Fruit fly (Drosophila melanogaster) whole organism, embryonic: Measurements from ENCODE around the gene Cpr23B.

Source experiments
- Atf3 ChIP-seq: fragments of 200-800 bp; sonication (Bioruptor generic); optimal IDR thresholded peaks from 3 replicates; lab custom pipeline; 2016; ENCODE audit warnings: missing biosample characterization, missing genetic modification characterization
- Atf6 ChIP-seq: fragments of 200-800 bp; sonication (Bioruptor generic); IDR thresholded peaks from 2 replicates; pipeline ENCODE4 v1.3.6; 2022; ENCODE audit warnings: missing biosample characterization, missing genetic modification characterization
- C15 ChIP-seq: fragments of 200-800 bp; sonication (Bioruptor generic); IDR thresholded peaks from 3 replicates; pipeline ENCODE4 v1.3.6; 2022; ENCODE audit warnings: missing biosample characterization, missing genetic modification characterization
- CG10321 ChIP-seq: fragments of 200-800 bp; sonication (Bioruptor generic); IDR thresholded peaks from 2 replicates; pipeline ENCODE4 v1.3.6; 2022; ENCODE audit warnings: missing biosample characterization, missing genetic modification characterization
- CG10431 ChIP-seq: fragments of 200-800 bp; sonication (Bioruptor generic); optimal IDR thresholded peaks from 3 replicates; lab custom pipeline; 2018; ENCODE audit warnings: missing biosample characterization, mild to moderate bottlenecking, missing genetic modification characterization
- CG11085 ChIP-seq: fragments of 200-800 bp; sonication (Bioruptor generic); IDR thresholded peaks from 2 replicates; pipeline ENCODE4 v1.3.6; 2022; ENCODE audit warnings: missing biosample characterization, missing genetic modification characterization
- CG11247 ChIP-seq: fragments of 200-800 bp; sonication (Bioruptor generic); IDR thresholded peaks from 2 replicates; pipeline ENCODE4 v1.3.6; 2022; ENCODE audit warnings: missing biosample characterization, missing genetic modification characterization
- CG11456 ChIP-seq: fragments of 200-800 bp; sonication (Bioruptor generic); IDR thresholded peaks from 3 replicates; pipeline ENCODE4 v1.3.6; 2022; ENCODE audit warnings: missing biosample characterization, missing genetic modification characterization
- CG13123 ChIP-seq: fragments of 200-800 bp; sonication (Bioruptor generic); optimal IDR thresholded peaks from 2 replicates; lab custom pipeline; 2016; ENCODE audit warnings: missing biosample characterization, missing genetic modification characterization
- CG13894 ChIP-seq: fragments of 200-800 bp; sonication (Bioruptor generic); optimal IDR thresholded peaks from 3 replicates; lab custom pipeline; 2018; ENCODE audit warnings: missing biosample characterization, mild to moderate bottlenecking, missing genetic modification characterization, moderate library complexity
- CG14014 ChIP-seq: fragments of 200-800 bp; sonication (Bioruptor generic); IDR thresholded peaks from 2 replicates; pipeline ENCODE4 v1.3.6; 2022; ENCODE audit warnings: missing biosample characterization, missing genetic modification characterization
- CG15696 ChIP-seq: fragments of 200-800 bp; sonication (Bioruptor generic); optimal IDR thresholded peaks from 2 replicates; lab custom pipeline; 2019; ENCODE audit warnings: missing biosample characterization, mild to moderate bottlenecking, missing genetic modification characterization, moderate library complexity
- CG17802 ChIP-seq: fragments of 200-800 bp; sonication (Bioruptor generic); optimal IDR thresholded peaks from 2 replicates; lab custom pipeline; 2018; ENCODE audit warnings: missing biosample characterization, mild to moderate bottlenecking, missing genetic modification characterization, moderate library complexity
- CG18619 ChIP-seq: fragments of 200-800 bp; sonication (Bioruptor generic); optimal IDR thresholded peaks from 3 replicates; lab custom pipeline; 2017; ENCODE audit warnings: missing biosample characterization, mild to moderate bottlenecking, missing genetic modification characterization
- CG2199 ChIP-seq: fragments of 200-800 bp; sonication (Bioruptor generic); IDR thresholded peaks from 3 replicates; pipeline ENCODE4 v1.3.6; 2022; ENCODE audit warnings: missing biosample characterization, missing genetic modification characterization
- CG32772 ChIP-seq: fragments of 200-800 bp; sonication (Bioruptor generic); IDR thresholded peaks from 2 replicates; pipeline ENCODE4 v1.3.6; 2022; ENCODE audit warnings: missing biosample characterization, missing genetic modification characterization
- CG34224 ChIP-seq: fragments of 200-800 bp; sonication (Bioruptor generic); IDR thresholded peaks from 3 replicates; pipeline ENCODE4 v1.3.6; 2022; ENCODE audit warnings: missing biosample characterization, missing genetic modification characterization; ENCODE audit not compliant: partially characterized antibody
- CG6854 ChIP-seq: fragments of 200-800 bp; sonication (Bioruptor generic); optimal IDR thresholded peaks from 3 replicates; lab custom pipeline; 2017; ENCODE audit warnings: missing biosample characterization, mild to moderate bottlenecking, missing genetic modification characterization
- CG8944 ChIP-seq: fragments of 200-800 bp; sonication (Bioruptor generic); optimal IDR thresholded peaks from 3 replicates; lab custom pipeline; 2016; ENCODE audit warnings: missing biosample characterization, missing genetic modification characterization
- D ChIP-seq, 2 experiments: fragments of 200-800 bp in 1 of 2; fragments of >200 bp in 1 of 2; sonication (Bioruptor generic) in 1 of 2; optimal IDR thresholded peaks; 2 replicates in 1 of 2; 3 replicates in 1 of 2; lab custom pipeline; 2017; ENCODE audit warnings: mild to moderate bottlenecking in 1 of 2, missing biosample characterization in 1 of 2, missing genetic modification characterization in 1 of 2, missing genetic modification reagents in 1 of 2
- Dip2 ChIP-seq: fragments of 200-800 bp; sonication (Bioruptor generic); IDR thresholded peaks from 2 replicates; pipeline ENCODE4 v1.3.6; 2022; ENCODE audit warnings: missing biosample characterization, missing genetic modification characterization
- Dll ChIP-seq: fragments of 200-800 bp; sonication (Bioruptor generic); IDR thresholded peaks from 4 replicates; pipeline ENCODE4 v1.3.6; 2022; ENCODE audit warnings: missing biosample characterization, missing genetic modification characterization; ENCODE audit not compliant: partially characterized antibody
- Drgx ChIP-seq: fragments of 200-800 bp; sonication (Bioruptor generic); IDR thresholded peaks from 2 replicates; pipeline ENCODE4 v1.3.6; 2022; ENCODE audit warnings: missing biosample characterization, missing genetic modification characterization
- ERR ChIP-seq: fragments of 200-800 bp; sonication (Bioruptor generic); optimal IDR thresholded peaks from 2 replicates; lab custom pipeline; 2016; ENCODE audit warnings: missing biosample characterization, missing genetic modification characterization
- Ets65A ChIP-seq: fragments of 200-800 bp; sonication (Bioruptor generic); peaks from one replicate; lab custom pipeline; 2016; ENCODE audit warnings: missing biosample characterization, missing genetic modification characterization
- HLH54F ChIP-seq: fragments of 200-800 bp; sonication (Bioruptor generic); optimal IDR thresholded peaks from 3 replicates; lab custom pipeline; 2016; ENCODE audit warnings: missing biosample characterization, missing genetic modification characterization
- Hr51 ChIP-seq, 2 experiments: fragments of 200-800 bp; sonication (Bioruptor generic); optimal IDR thresholded peaks; 2 replicates in 1 of 2; 3 replicates in 1 of 2; lab custom pipeline; 2016 to 2018; ENCODE audit warnings: missing biosample characterization in 2 of 2, missing genetic modification characterization in 2 of 2, mild to moderate bottlenecking in 1 of 2, moderate library complexity in 1 of 2
- Kr ChIP-seq: fragments of 200-800 bp; sonication (Bioruptor generic); optimal IDR thresholded peaks from 2 replicates; lab custom pipeline; 2017; ENCODE audit warnings: missing biosample characterization, mild to moderate bottlenecking, missing genetic modification characterization
- Lpt ChIP-seq: fragments of >200 bp; optimal IDR thresholded peaks from 2 replicates; lab custom pipeline; 2018; ENCODE audit warnings: missing biosample characterization, missing genetic modification characterization
- Med ChIP-seq: fragments of 200-800 bp; sonication (Bioruptor generic); peaks from one replicate; lab custom pipeline; 2016; ENCODE audit warnings: missing biosample characterization, missing genetic modification characterization, mild to moderate bottlenecking, inconsistent platforms, moderate library complexity
- NfI ChIP-seq: fragments of 200-800 bp; sonication (Bioruptor generic); optimal IDR thresholded peaks from 3 replicates; lab custom pipeline; 2018; ENCODE audit warnings: missing biosample characterization, mild to moderate bottlenecking, missing genetic modification characterization, moderate library complexity
- Oli ChIP-seq: fragments of 200-800 bp; sonication (Bioruptor generic); optimal IDR thresholded peaks from 2 replicates; lab custom pipeline; 2018; ENCODE audit warnings: missing biosample characterization, mild to moderate bottlenecking, missing genetic modification characterization, moderate library complexity
- Opbp ChIP-seq: fragments of 200-800 bp; sonication (Bioruptor generic); IDR thresholded peaks from 3 replicates; pipeline ENCODE4 v1.3.6; 2022; ENCODE audit warnings: missing biosample characterization, missing genetic modification characterization; ENCODE audit not compliant: partially characterized antibody
- Sox102F ChIP-seq: fragments of 200-800 bp; sonication (Bioruptor generic); optimal IDR thresholded peaks from 2 replicates; lab custom pipeline; 2018; ENCODE audit warnings: missing biosample characterization, mild to moderate bottlenecking, missing genetic modification characterization, moderate library complexity
- Ssrp ChIP-seq: fragments of 200-800 bp; sonication (Bioruptor generic); optimal IDR thresholded peaks from 2 replicates; lab custom pipeline; 2018; ENCODE audit warnings: missing biosample characterization, mild to moderate bottlenecking, missing genetic modification characterization, moderate library complexity
- abd-A ChIP-seq: fragments of 200-800 bp; sonication (Bioruptor generic); optimal IDR thresholded peaks from 3 replicates; lab custom pipeline; 2019; ENCODE audit warnings: missing biosample characterization, mild to moderate bottlenecking, missing genetic modification characterization, moderate library complexity
- al ChIP-seq: fragments of 200-800 bp; sonication (Bioruptor generic); IDR thresholded peaks from 2 replicates; pipeline ENCODE4 v1.3.6; 2022; ENCODE audit warnings: missing biosample characterization, missing genetic modification characterization
- aop ChIP-seq: fragments of 200-800 bp; sonication (Bioruptor generic); IDR thresholded peaks from 2 replicates; pipeline ENCODE4 v1.3.6; 2022; ENCODE audit warnings: missing biosample characterization, missing genetic modification characterization
- dati ChIP-seq: fragments of 200-800 bp; sonication (Bioruptor generic); IDR thresholded peaks from 2 replicates; pipeline ENCODE4 v1.3.6; 2022; ENCODE audit warnings: missing biosample characterization, missing genetic modification characterization
- gcm ChIP-seq: fragments of 200-800 bp; sonication (Bioruptor generic); optimal IDR thresholded peaks from 2 replicates; lab custom pipeline; 2019; ENCODE audit warnings: missing biosample characterization, mild to moderate bottlenecking, missing genetic modification characterization, moderate library complexity
- hkb ChIP-seq, 2 experiments: fragments of 200-800 bp in 1 of 2; fragments of >200 bp in 1 of 2; sonication (Bioruptor generic) in 1 of 2; IDR thresholded peaks in 1 of 2; optimal IDR thresholded peaks in 1 of 2; 2 replicates each; pipeline versions ENCODE4 v1.3.6 to Lab custom; 2017 to 2022; ENCODE audit warnings: missing biosample characterization in 1 of 2, missing genetic modification characterization in 1 of 2
- hth ChIP-seq: fragments of >200 bp; optimal IDR thresholded peaks from 2 replicates; lab custom pipeline; 2017; ENCODE audit warnings: inconsistent platforms
- luna ChIP-seq: fragments of 200-800 bp; sonication (Bioruptor generic); optimal IDR thresholded peaks from 2 replicates; lab custom pipeline; 2016; ENCODE audit warnings: missing biosample characterization, missing genetic modification characterization
- p53 ChIP-seq: fragments of 200-800 bp; sonication (Bioruptor generic); optimal IDR thresholded peaks from 2 replicates; lab custom pipeline; 2016; ENCODE audit warnings: missing biosample characterization, missing genetic modification characterization
- prd ChIP-seq, 3 experiments: fragments of >200 bp in 2 of 3; fragments of 200-800 bp in 1 of 3; sonication (Bioruptor generic) in 1 of 3; optimal IDR thresholded peaks in 2 of 3; IDR thresholded peaks in 1 of 3; 2 replicates in 2 of 3; 3 replicates in 1 of 3; pipeline versions ENCODE4 v1.3.6 to Lab custom; 2017 to 2022; ENCODE audit warnings: missing biosample characterization in 1 of 3, missing genetic modification characterization in 1 of 3
- pum ChIP-seq: fragments of 200-800 bp; sonication (Bioruptor generic); optimal IDR thresholded peaks from 2 replicates; lab custom pipeline; 2016; ENCODE audit warnings: missing biosample characterization, missing genetic modification characterization
- salm ChIP-seq: fragments of 200-800 bp; sonication (Bioruptor generic); optimal IDR thresholded peaks from 2 replicates; lab custom pipeline; 2018; ENCODE audit warnings: missing biosample characterization, mild to moderate bottlenecking, missing genetic modification characterization
- wek ChIP-seq: fragments of 200-800 bp; sonication (Bioruptor generic); optimal IDR thresholded peaks from 3 replicates; lab custom pipeline; 2018; ENCODE audit warnings: missing biosample characterization, mild to moderate bottlenecking, missing genetic modification characterization, moderate library complexity
- zen2 ChIP-seq: fragments of 200-800 bp; sonication (Bioruptor generic); IDR thresholded peaks from 3 replicates; pipeline ENCODE4 v1.3.6; 2022; ENCODE audit warnings: missing biosample characterization, missing genetic modification characterization; ENCODE audit not compliant: partially characterized antibody

Cpr23B gene

DNA sequence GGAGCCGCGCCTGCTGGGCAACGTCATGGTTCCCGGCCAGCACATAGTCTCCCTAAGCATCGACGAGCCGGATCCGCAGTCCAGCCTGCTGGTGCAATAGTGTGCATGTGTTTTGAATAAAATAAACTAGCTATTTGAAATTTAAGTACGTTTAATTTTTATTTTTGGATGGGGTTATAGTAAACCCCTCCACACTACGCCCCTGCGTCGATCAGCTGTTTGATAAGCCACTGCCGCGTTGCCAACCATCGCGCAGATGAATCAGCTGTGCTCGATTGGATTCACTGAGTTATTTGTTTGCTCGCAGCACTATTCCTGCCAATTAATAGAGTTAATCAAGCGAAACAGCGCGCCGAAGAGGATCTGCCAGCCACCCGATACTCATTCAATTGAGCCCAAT lies 40.6 kb downstream of the Cpr23B start, which contains the start of gene RabGGTb (continued):
- TF ChIP-seq Sox102F (peak; percentile 34), ERR (GFP tag; lab: Kevin White, UChicago) (peak; percentile 15), CG10321 (GFP tag; lab: Robert Waterston, UW) (peak; percentile 23; the same call in 1 of the 2 replicates), Kr (no peak), al (GFP tag; lab: Robert Waterston, UW) (peak; percentile 59), CG13894 (tag; lab: Kevin White, UChicago) (peak; percentile 5), Atf3 (GFP tag; lab: Kevin White, UChicago) (peak; percentile 17), Ssrp (tag; lab: Kevin White, UChicago) (peak; percentile 42), Ets65A (peak; percentile 77), HLH54F (GFP tag; lab: Kevin White, UChicago) (peak; percentile 67), CG6854 (peak; percentile 31), hkb (optimal IDR thresholded peaks at IDR 0.05; lab: Kevin White, UChicago) (no peak), hkb (GFP tag; IDR thresholded peaks at IDR 0.05; lab: Robert Waterston, UW) (peak; percentile 68), CG15696 (tag; lab: Kevin White, UChicago) (peak; percentile 12), C15 (GFP tag; lab: Robert Waterston, UW) (no peak), CG10431 (GFP tag; lab: Kevin White, UChicago) (no peak), CG11456 (GFP tag; lab: Robert Waterston, UW) (peak; percentile 84; the same call in 2 of the 3 replicates), prd (optimal IDR thresholded peaks at IDR 0.05; lab: Kevin White, UChicago) (no peak), prd (GFP tag; IDR thresholded peaks at IDR 0.05; lab: Robert Waterston, UW) (peak; percentile 79), Dll (peak; percentile 57; the same call in 1 of the 4 replicates), aop (GFP tag; lab: Robert Waterston, UW) (no peak), Hr51 (GFP tag; optimal IDR thresholded peaks at IDR 0.05; lab: Kevin White, UChicago) (peak; percentile 68 to 75), pum (peak; percentile 71), Opbp (GFP tag; lab: Robert Waterston, UW) (no peak), p53 (GFP tag; lab: Kevin White, UChicago) (peak; percentile 7), wek (GFP tag; lab: Kevin White, UChicago) (no peak), zen2 (GFP tag; lab: Robert Waterston, UW) (peak; percentile 34; the same call in 1 of the 3 replicates), CG18619 (GFP tag; lab: Kevin White, UChicago) (peak; percentile 44), CG11085 (GFP tag; lab: Robert Waterston, UW) (peak; percentile 70), Drgx (GFP tag; lab: Robert Waterston, UW) (peak; percentile 80), Lpt (no peak), Med (GFP tag; lab: Kevin White, UChicago) (peak; percentile 95), CG8944 (peak; percentile 43), dati (GFP tag; lab: Robert Waterston, UW) (0 out of 2 replicates have a peak, but pooled peaks have one; percentile 58), CG17802 (tag; lab: Kevin White, UChicago) (peak; percentile 17), CG34224 (peak; percentile 63), D (optimal IDR thresholded peaks at IDR 0.05; lab: Kevin White, UChicago) (no peak), D (GFP tag; optimal IDR thresholded peaks at IDR 0.05; lab: Kevin White, UChicago) (no peak), CG32772 (peak; percentile 41; the same call in 1 of the 2 replicates), NfI (GFP tag; lab: Kevin White, UChicago) (peak; percentile 50), luna (GFP tag; lab: Kevin White, UChicago) (no peak), CG14014 (peak; percentile 77), Dip2 (GFP tag; lab: Robert Waterston, UW) (no peak), gcm (GFP tag; lab: Kevin White, UChicago) (peak; percentile 35), Oli (tag; lab: Kevin White, UChicago) (peak; percentile 36), salm (tag; lab: Kevin White, UChicago) (no peak), hth (lab: Kevin White, UChicago) (no peak), CG13123 (no peak), CG2199 (no peak), Atf6 (GFP tag; lab: Robert Waterston, UW) (peak; percentile 82), CG11247 (peak; percentile 73), abd-A (tag; lab: Kevin White, UChicago) (no peak)
